Worm (Caenorhabditis elegans) whole organism, midembryonic: ENCODE data around the gene T09B9.1.

Experiments
- T22C8.4 ChIP-seq: fragments of 200-800 bp; sonication (Bioruptor generic); IDR thresholded peaks from 2 replicates; pipeline ENCODE4 v1.3.6; 2022; ENCODE audit warnings: missing genetic modification characterization, missing compliant biosample characterization
- cog-1 ChIP-seq: sonication (generic microtip); optimal IDR thresholded peaks from 2 replicates; lab custom pipeline; 2016; ENCODE audit warnings: missing genetic modification characterization, missing compliant biosample characterization
- flt-1 ChIP-seq: fragments of 200-800 bp; sonication (Bioruptor generic); IDR thresholded peaks from 2 replicates; pipeline ENCODE4 v1.3.6; 2022; ENCODE audit warnings: missing genetic modification characterization, missing compliant biosample characterization
- klf-2 ChIP-seq: fragments of 200-800 bp; sonication (Bioruptor generic); conservative IDR thresholded peaks from 2 replicates; pipeline ENCODE4 v1.3.6; 2022; ENCODE audit warnings: missing genetic modification reagents, missing genetic modification characterization, missing compliant biosample characterization
- ref-1 ChIP-seq: fragments of 200-800 bp; sonication (Bioruptor generic); conservative IDR thresholded peaks from 2 replicates; pipeline ENCODE4 v1.3.6; 2022; ENCODE audit warnings: missing genetic modification reagents, missing genetic modification characterization, missing compliant biosample characterization
- ztf-23 ChIP-seq: fragments of 200-800 bp; sonication (Bioruptor generic); IDR thresholded peaks from 2 replicates; pipeline ENCODE4 v1.3.6; 2022; ENCODE audit warnings: missing genetic modification reagents, missing genetic modification characterization, missing compliant biosample characterization
- ztf-29 ChIP-seq: fragments of 200-800 bp; sonication (Bioruptor generic); IDR thresholded peaks from 2 replicates; pipeline ENCODE4 v1.3.6; 2022; ENCODE audit warnings: missing genetic modification reagents, missing genetic modification characterization, missing compliant biosample characterization

DNA sequence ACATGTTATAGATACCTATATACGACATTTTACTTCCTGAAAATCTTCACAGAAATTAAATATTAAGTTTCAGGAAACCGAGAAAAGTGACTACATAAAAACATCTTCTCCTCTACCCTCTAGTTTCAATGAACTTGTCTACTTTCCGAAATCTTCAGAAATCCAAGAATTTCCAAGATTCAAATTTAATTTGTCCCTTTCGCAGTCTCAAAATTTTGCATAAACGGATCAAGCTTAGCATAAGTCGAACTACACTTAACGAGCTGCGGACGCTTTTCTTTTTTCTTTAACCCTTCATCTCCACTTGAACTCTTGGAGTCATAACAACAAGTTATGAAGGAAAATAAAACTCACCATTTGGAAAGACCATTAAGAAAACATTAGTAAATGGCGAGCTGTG lies 48.4 kb downstream of the T09B9.1 start:
- TF ChIP-seq flt-1 (no peak), ref-1 (GFP tag; lab: Robert Waterston, UW) (no peak), ztf-23 (GFP tag; lab: Robert Waterston, UW) (no peak), cog-1 (tag; lab: Kevin White, UChicago) (no peak), klf-2 (no peak), ztf-29 (no peak), T22C8.4 (GFP tag; lab: Robert Waterston, UW) (no peak)
